Fruit fly (Drosophila melanogaster): ENCODE measurements around the gene CG13040.

The CG13040 gene

DNA sequence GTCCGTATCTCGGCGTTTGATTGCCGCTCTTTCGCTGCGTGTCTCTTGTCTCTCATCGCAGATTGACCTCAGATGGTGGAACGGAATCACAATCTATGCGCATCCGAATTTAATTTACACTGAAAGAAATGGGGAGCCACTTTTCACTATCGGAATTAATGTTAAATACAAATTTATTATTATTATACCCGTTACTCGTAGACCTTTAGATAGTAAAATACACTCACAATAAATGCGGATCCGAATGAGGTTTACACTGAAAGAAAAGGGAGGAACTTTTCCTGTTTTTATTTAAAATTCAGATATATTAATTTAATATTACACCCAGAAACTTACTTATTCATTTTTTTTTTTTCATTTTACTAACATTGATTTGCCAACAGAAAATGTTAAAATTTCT, 37.5 kb downstream of the CG13040 start (continued):
- TF ChIP-seq Oli (tag; optimal IDR thresholded peaks at IDR 0.05) (peak; percentile 61), dpn (GFP tag; optimal IDR thresholded peaks at IDR 0.05) (peak in 1 of 2 experiments; percentile 38), Rfx (GFP tag; IDR thresholded peaks at IDR 0.05) (peak; percentile 38; the same call in 1 of the 2 replicates), pita (GFP tag; optimal IDR thresholded peaks at IDR 0.05) (no peak), CG10654 (GFP tag; optimal IDR thresholded peaks at IDR 0.05) (peak; percentile 2), fd3F (GFP tag; optimal IDR thresholded peaks at IDR 0.05) (peak; percentile 36), CG31224 (GFP tag; IDR thresholded peaks at IDR 0.05) (no peak), ap (GFP tag; IDR thresholded peaks at IDR 0.05) (peak; percentile 65), gsb-n (tag; optimal IDR thresholded peaks at IDR 0.05) (no peak), CG12071 (GFP tag; optimal IDR thresholded peaks at IDR 0.05) (no peak), Hsf (GFP tag; optimal IDR thresholded peaks at IDR 0.05) (no peak), Stat92E (GFP tag; optimal IDR thresholded peaks at IDR 0.05) (no peak), bsh (GFP tag; optimal IDR thresholded peaks at IDR 0.05) (no peak), CG17385 (GFP tag; optimal IDR thresholded peaks at IDR 0.05) (peak; percentile 13), schlank (tag; optimal IDR thresholded peaks at IDR 0.05) (no peak), CG6654 (GFP tag; optimal IDR thresholded peaks at IDR 0.05) (no peak), Atf-2 (GFP tag; optimal IDR thresholded peaks at IDR 0.05) (no peak), MESR4 (GFP tag; optimal IDR thresholded peaks at IDR 0.05) (no peak), Adf1 (GFP tag; IDR thresholded peaks at IDR 0.05) (no peak), Rx (GFP tag; IDR thresholded peaks at IDR 0.05) (no peak), HHEX (GFP tag; optimal IDR thresholded peaks at IDR 0.05) (no peak)

DNA sequence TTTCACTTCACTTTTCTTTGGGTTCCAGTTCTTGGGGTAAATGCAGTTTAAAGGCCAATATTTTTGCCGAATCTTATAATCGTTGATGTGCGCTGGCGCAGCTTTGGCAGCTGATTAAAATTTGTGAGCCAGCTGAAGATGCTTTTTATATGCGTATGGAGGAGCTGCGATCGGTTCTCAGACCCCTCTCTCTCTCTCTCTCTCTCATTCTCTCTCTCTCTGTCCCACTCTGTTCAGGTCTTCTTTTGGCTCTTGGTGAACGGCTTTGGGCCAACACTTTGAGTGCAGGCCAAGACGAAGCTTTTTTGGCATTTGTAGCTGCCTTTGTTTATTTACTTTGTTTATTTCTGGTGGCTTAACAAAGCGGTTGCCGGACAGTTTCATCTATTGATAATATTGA, 38.2 kb downstream of the CG13040 start, which contains the start of gene CG13046:
Gene CG13046, minus strand, starts transcription at position 101 of the 400 bp plus-strand sequence.
- no peak for TF ChIP-seq ase (GFP tag; IDR thresholded peaks at IDR 0.05)
- TF ChIP-seq tll (GFP tag; optimal IDR thresholded peaks at IDR 0.05): no peak
- no peak for TF ChIP-seq Lpt (GFP tag; optimal IDR thresholded peaks at IDR 0.05)
- TF ChIP-seq CG12071 (GFP tag; optimal IDR thresholded peaks at IDR 0.05): no peak
- 0 out of 4 replicates have a peak, but pooled peaks have one; percentile 18 for TF ChIP-seq chinmo (GFP tag; IDR thresholded peaks at IDR 0.05; ENCODE audit: partially characterized antibody)
- TF ChIP-seq Eip74EF (GFP tag; optimal IDR thresholded peaks at IDR 0.05): no peak
- TF ChIP-seq org-1 (GFP tag; optimal IDR thresholded peaks at IDR 0.05): no peak
- no peak for TF ChIP-seq BEAF-32 (GFP tag; optimal IDR thresholded peaks at IDR 0.05)
- peak; percentile 8 to 42 for TF ChIP-seq Trl (optimal IDR thresholded peaks at IDR 0.05)
- TF ChIP-seq Trl (GFP tag; optimal IDR thresholded peaks at IDR 0.05): no peak
- no peak for TF ChIP-seq amos (GFP tag; IDR thresholded peaks at IDR 0.05; ENCODE audit: partially characterized antibody)
- TF ChIP-seq btn (GFP tag; optimal IDR thresholded peaks at IDR 0.05): no peak
- no peak for TF ChIP-seq cwo (GFP tag; optimal IDR thresholded peaks at IDR 0.05)
- TF ChIP-seq CG6654 (GFP tag; optimal IDR thresholded peaks at IDR 0.05): no peak
- no peak for TF ChIP-seq trem (tag; optimal IDR thresholded peaks at IDR 0.05)
- no peak for TF ChIP-seq Fer3 (tag; optimal IDR thresholded peaks at IDR 0.05)
- no peak for TF ChIP-seq CG3838 (GFP tag; optimal IDR thresholded peaks at IDR 0.05)
- TF ChIP-seq CrebB (tag; optimal IDR thresholded peaks at IDR 0.05): no peak

DNA sequence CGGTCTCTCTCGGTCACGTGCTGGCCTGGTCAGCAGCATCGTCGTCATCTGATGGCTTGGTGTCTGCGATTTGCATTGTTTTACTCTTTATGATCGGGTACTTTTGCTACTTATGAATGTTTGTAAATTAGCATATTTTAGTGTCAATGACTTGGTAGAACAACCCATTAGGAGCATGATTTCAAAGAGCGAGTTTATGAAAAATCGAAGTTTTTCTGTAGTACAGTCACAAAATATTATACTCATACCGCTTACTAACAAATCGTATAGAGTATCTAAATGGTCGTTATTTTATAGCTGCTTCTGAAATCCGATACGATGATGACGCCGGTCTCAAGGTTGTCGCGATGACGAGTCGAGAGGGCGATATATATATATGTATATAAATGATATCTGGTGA, 40.3 kb downstream of the CG13040 start:
- TF ChIP-seq CG8290 (GFP tag; optimal IDR thresholded peaks at IDR 0.05): no peak
- TF ChIP-seq CG8290 (tag; optimal IDR thresholded peaks at IDR 0.05): peak in 1 of 2 experiments; percentile 46
- 0 out of 2 replicates have a peak, but pooled peaks have one; percentile 5 for TF ChIP-seq ttk (GFP tag; IDR thresholded peaks at IDR 0.05)
- TF ChIP-seq run (tag; optimal IDR thresholded peaks at IDR 0.05): peak; percentile 6
- no peak for TF ChIP-seq HmgD (GFP tag; optimal IDR thresholded peaks at IDR 0.05)
- peak; percentile 56; the same call in 2 of the 3 replicates for TF ChIP-seq dysf (GFP tag; IDR thresholded peaks at IDR 0.05)
- TF ChIP-seq CG12659 (GFP tag; optimal IDR thresholded peaks at IDR 0.05): peak; percentile 17
- 0 out of 2 replicates have a peak, but pooled peaks have one; percentile 29 for TF ChIP-seq CG31441 (GFP tag; IDR thresholded peaks at IDR 0.05)
- peak; percentile 22 for TF ChIP-seq sd (tag; optimal IDR thresholded peaks at IDR 0.05)
- TF ChIP-seq CG2116 (GFP tag; optimal IDR thresholded peaks at IDR 0.05): no peak
- no peak for TF ChIP-seq Lpt (GFP tag; optimal IDR thresholded peaks at IDR 0.05)
- peak; percentile 16 for TF ChIP-seq CoRest (tag; optimal IDR thresholded peaks at IDR 0.05)
- 0 out of 3 replicates have a peak, but pooled peaks have one; percentile 15 for TF ChIP-seq C15 (GFP tag; IDR thresholded peaks at IDR 0.05)
- no peak for TF ChIP-seq Chrac-16 (GFP tag; optimal IDR thresholded peaks at IDR 0.05)
- TF ChIP-seq CG10654 (GFP tag; optimal IDR thresholded peaks at IDR 0.05): no peak
